Fruit fly (Drosophila melanogaster): Measurements from ENCODE around the gene CheB93a.
A peak's percentile ranks its signal among the peaks of the same experiment; 100 is the strongest.

CheB93a gene

dm6 chr3R:21376859-21377607 lies 30.2 kb upstream of the CheB93a start (continued):
- TF ChIP-seq CG15696 (tag; optimal IDR thresholded peaks at IDR 0.05) (no peak), gt (GFP tag; IDR thresholded peaks at IDR 0.05) (no peak), CG2199 (GFP tag; IDR thresholded peaks at IDR 0.05) (no peak), E2f1 (GFP tag; IDR thresholded peaks at IDR 0.05) (no peak), CoRest (tag; optimal IDR thresholded peaks at IDR 0.05) (peak; percentile 24), Jarid2 (GFP tag; optimal IDR thresholded peaks at IDR 0.05) (peak; percentile 41), CG32772 (GFP tag; IDR thresholded peaks at IDR 0.05) (no peak), CG6654 (GFP tag; optimal IDR thresholded peaks at IDR 0.05) (no peak), CG7372 (GFP tag; IDR thresholded peaks at IDR 0.05) (no peak), dmrt99B (tag; optimal IDR thresholded peaks at IDR 0.05) (no peak), vvl (GFP tag; IDR thresholded peaks at IDR 0.05) (no peak), CG15073 (GFP tag; optimal IDR thresholded peaks at IDR 0.05) (no peak), zf30C (GFP tag; optimal IDR thresholded peaks at IDR 0.05) (peak; percentile 19), prd (optimal IDR thresholded peaks at IDR 0.05) (no peak), prd (GFP tag; IDR thresholded peaks at IDR 0.05) (no peak), stwl (tag; optimal IDR thresholded peaks at IDR 0.05) (peak; percentile 50), jumu (GFP tag; optimal IDR thresholded peaks at IDR 0.05) (no peak), hb (GFP tag; IDR thresholded peaks at IDR 0.05; ENCODE audit: partially characterized antibody) (no peak; the same call in 2 of the 3 replicates), CG1024 (GFP tag; IDR thresholded peaks at IDR 0.05) (no peak), CG10959 (GFP tag; IDR thresholded peaks at IDR 0.05) (no peak), sqz (GFP tag; optimal IDR thresholded peaks at IDR 0.05) (peak; percentile 41), wor (GFP tag; IDR thresholded peaks at IDR 0.05) (no peak), zen (tag; optimal IDR thresholded peaks at IDR 0.05) (peak; percentile 0), Optix (GFP tag; IDR thresholded peaks at IDR 0.05) (no peak), slbo (GFP tag; IDR thresholded peaks at IDR 0.05) (peak; percentile 9; the same call in 1 of the 2 replicates), twi (tag; optimal IDR thresholded peaks at IDR 0.05) (no peak), CG32767 (GFP tag; IDR thresholded peaks at IDR 0.05) (0 out of 2 replicates have a peak, but pooled peaks have one; percentile 54), Dip3 (GFP tag; optimal IDR thresholded peaks at IDR 0.05) (no peak), fd3F (GFP tag; optimal IDR thresholded peaks at IDR 0.05) (no peak), pfk (GFP tag; optimal IDR thresholded peaks at IDR 0.05) (no peak), crp (GFP tag; optimal IDR thresholded peaks at IDR 0.05) (no peak), nmo (GFP tag; optimal IDR thresholded peaks at IDR 0.05) (peak; percentile 26), Nf-YB (GFP tag; optimal IDR thresholded peaks at IDR 0.05) (peak; percentile 71), ac (GFP tag; optimal IDR thresholded peaks at IDR 0.05) (peak; percentile 10), NC2α (GFP tag; optimal IDR thresholded peaks at IDR 0.05) (peak; percentile 0), caup (GFP tag; optimal IDR thresholded peaks at IDR 0.05; ENCODE audit: severe bottlenecking) (no peak), H15 (GFP tag; IDR thresholded peaks at IDR 0.05) (no peak), tin (GFP tag; optimal IDR thresholded peaks at IDR 0.05) (no peak), disco-r (GFP tag; optimal IDR thresholded peaks at IDR 0.05) (no peak), Nf-YC (tag; optimal IDR thresholded peaks at IDR 0.05) (peak; percentile 75), CkIIα-i1 (GFP tag; IDR thresholded peaks at IDR 0.05) (no peak), Taf1 (GFP tag; IDR thresholded peaks at IDR 0.05) (no peak), Dad (GFP tag; optimal IDR thresholded peaks at IDR 0.05) (no peak), ttk (GFP tag; IDR thresholded peaks at IDR 0.05) (no peak), jigr1 (GFP tag; IDR thresholded peaks at IDR 0.05) (no peak; the same call in 2 of the 3 replicates), CG10274 (GFP tag; optimal IDR thresholded peaks at IDR 0.05) (no peak), CG1529 (GFP tag; optimal IDR thresholded peaks at IDR 0.05) (no peak), ato (GFP tag; IDR thresholded peaks at IDR 0.05; ENCODE audit: partially characterized antibody) (peak; percentile 72), ci (GFP tag; IDR thresholded peaks at IDR 0.05) (peak; percentile 38; the same call in 1 of the 3 replicates), ATbp (GFP tag; optimal IDR thresholded peaks at IDR 0.05) (no peak)
